Fruit fly (Drosophila melanogaster) whole organism, embryonic: ENCODE results near the gene CG32642.
A peak's percentile ranks its signal among the peaks of the same experiment; 100 is the strongest.

Experiments used
- B-H2 ChIP-seq: fragments of 200-800 bp; sonication (Bioruptor generic); optimal IDR thresholded peaks from 2 replicates; lab custom pipeline; 2018; ENCODE audit warnings: missing biosample characterization, mild to moderate bottlenecking, missing genetic modification characterization
- CG10209 ChIP-seq: fragments of 200-800 bp; sonication (Bioruptor generic); optimal IDR thresholded peaks from 3 replicates; lab custom pipeline; 2017; ENCODE audit warnings: missing biosample characterization, mild to moderate bottlenecking, missing genetic modification characterization, missing genetic modification reagents
- CG10565 ChIP-seq: fragments of 200-800 bp; sonication (Bioruptor generic); optimal IDR thresholded peaks from 3 replicates; lab custom pipeline; 2016; ENCODE audit warnings: missing biosample characterization, mild to moderate bottlenecking, missing genetic modification characterization
- CG11696 ChIP-seq: fragments of 200-800 bp; sonication (Bioruptor generic); IDR thresholded peaks from 2 replicates; pipeline ENCODE4 v1.3.6; 2022; ENCODE audit warnings: missing biosample characterization, missing genetic modification characterization
- CG14014 ChIP-seq: fragments of 200-800 bp; sonication (Bioruptor generic); IDR thresholded peaks from 2 replicates; pipeline ENCODE4 v1.3.6; 2022; ENCODE audit warnings: missing biosample characterization, missing genetic modification characterization
- CG14050 ChIP-seq: fragments of 200-800 bp; sonication (Bioruptor generic); IDR thresholded peaks from 3 replicates; pipeline ENCODE4 v1.3.6; 2022; ENCODE audit warnings: missing biosample characterization, missing genetic modification characterization
- CG14710 ChIP-seq: fragments of 200-800 bp; sonication (Bioruptor generic); optimal IDR thresholded peaks from 3 replicates; lab custom pipeline; 2019; ENCODE audit warnings: missing biosample characterization, mild to moderate bottlenecking, missing genetic modification characterization, moderate library complexity
- CG16863 ChIP-seq: fragments of 200-800 bp; sonication (Bioruptor generic); optimal IDR thresholded peaks from 3 replicates; lab custom pipeline; 2016; ENCODE audit warnings: missing biosample characterization, missing genetic modification characterization
- CG17361 ChIP-seq: fragments of 200-800 bp; sonication (Bioruptor generic); IDR thresholded peaks from 3 replicates; pipeline ENCODE4 v1.3.6; 2022; ENCODE audit warnings: missing biosample characterization, missing genetic modification characterization
- CG18262 ChIP-seq: fragments of 200-800 bp; optimal IDR thresholded peaks from 3 replicates; lab custom pipeline; 2019; ENCODE audit warnings: missing biosample characterization, mild to moderate bottlenecking, missing genetic modification characterization, moderate library complexity
- CG2116 ChIP-seq: fragments of 200-800 bp; sonication (Bioruptor generic); optimal IDR thresholded peaks from 3 replicates; lab custom pipeline; 2018; ENCODE audit warnings: missing biosample characterization, mild to moderate bottlenecking, missing genetic modification characterization
- CG3407 ChIP-seq: fragments of 200-800 bp; sonication (Bioruptor generic); optimal IDR thresholded peaks from 2 replicates; lab custom pipeline; 2018; ENCODE audit warnings: missing biosample characterization, mild to moderate bottlenecking, missing genetic modification characterization
- CG34422 ChIP-seq: fragments of 200-800 bp; sonication (Bioruptor generic); IDR thresholded peaks from 3 replicates; pipeline ENCODE4 v1.3.6; 2022; ENCODE audit warnings: missing biosample characterization, missing genetic modification characterization
- CG3847 ChIP-seq: fragments of 200-800 bp; sonication (Bioruptor generic); IDR thresholded peaks from 2 replicates; pipeline ENCODE4 v1.3.6; 2022; ENCODE audit warnings: missing biosample characterization, missing genetic modification characterization
- CG4360 ChIP-seq: fragments of 200-800 bp; sonication (Bioruptor generic); IDR thresholded peaks from 2 replicates; pipeline ENCODE4 v1.3.6; 2022; ENCODE audit warnings: missing biosample characterization, missing genetic modification characterization
- CG43689 ChIP-seq: fragments of 200-800 bp; sonication (Bioruptor generic); IDR thresholded peaks from 2 replicates; pipeline ENCODE4 v1.3.6; 2022; ENCODE audit warnings: missing biosample characterization, missing genetic modification characterization
- CG4404 ChIP-seq: fragments of 200-800 bp; sonication (Bioruptor generic); IDR thresholded peaks from 2 replicates; pipeline ENCODE4 v1.3.6; 2022; ENCODE audit warnings: missing biosample characterization, missing genetic modification characterization
- CG5180 ChIP-seq: fragments of 200-800 bp; sonication (Bioruptor generic); optimal IDR thresholded peaks from 3 replicates; lab custom pipeline; 2017; ENCODE audit warnings: missing biosample characterization, missing genetic modification characterization, mild to moderate bottlenecking, moderate library complexity, missing genetic modification reagents
- CG6654 ChIP-seq: fragments of 200-800 bp; sonication (Bioruptor generic); optimal IDR thresholded peaks from 2 replicates; lab custom pipeline; 2017; ENCODE audit warnings: missing biosample characterization, mild to moderate bottlenecking, missing genetic modification characterization
- CG6683 ChIP-seq: fragments of 200-800 bp; sonication (Bioruptor generic); optimal IDR thresholded peaks from 2 replicates; lab custom pipeline; 2017; ENCODE audit warnings: missing biosample characterization, mild to moderate bottlenecking, missing genetic modification characterization, missing genetic modification reagents
- CG7839 ChIP-seq: fragments of 200-800 bp; sonication (Bioruptor generic); optimal IDR thresholded peaks from 3 replicates; lab custom pipeline; 2018; ENCODE audit warnings: missing biosample characterization, mild to moderate bottlenecking, missing genetic modification characterization, moderate library complexity
- CG8290 ChIP-seq, 3 experiments: fragments of 200-800 bp; sonication (Bioruptor generic); optimal IDR thresholded peaks; 2 replicates each; lab custom pipeline; 2016 to 2019; ENCODE audit warnings: missing biosample characterization in 3 of 3, missing genetic modification characterization in 3 of 3, mild to moderate bottlenecking in 2 of 3, moderate library complexity in 1 of 3
- CG8478 ChIP-seq: fragments of >200 bp; optimal IDR thresholded peaks from 2 replicates; lab custom pipeline; 2018
- CG9215 ChIP-seq: fragments of 200-800 bp; sonication (Bioruptor generic); IDR thresholded peaks from 2 replicates; pipeline ENCODE4 v1.3.6; 2022; ENCODE audit warnings: missing biosample characterization, missing genetic modification characterization
- CoRest ChIP-seq: fragments of 200-800 bp; sonication (Bioruptor generic); optimal IDR thresholded peaks from 3 replicates; lab custom pipeline; 2018; ENCODE audit warnings: missing biosample characterization, mild to moderate bottlenecking, missing genetic modification characterization, moderate library complexity
- Dip2 ChIP-seq: fragments of 200-800 bp; sonication (Bioruptor generic); IDR thresholded peaks from 2 replicates; pipeline ENCODE4 v1.3.6; 2022; ENCODE audit warnings: missing biosample characterization, missing genetic modification characterization
- E2f1 ChIP-seq: fragments of 200-800 bp; sonication (Bioruptor generic); IDR thresholded peaks from 2 replicates; pipeline ENCODE4 v1.3.6; 2022; ENCODE audit warnings: missing biosample characterization, missing genetic modification characterization
- Fer1 ChIP-seq: fragments of 200-800 bp; sonication (Bioruptor generic); optimal IDR thresholded peaks from 2 replicates; lab custom pipeline; 2017; ENCODE audit warnings: missing biosample characterization, mild to moderate bottlenecking, missing genetic modification characterization
- YL-1 ChIP-seq: fragments of 200-800 bp; sonication (Bioruptor generic); optimal IDR thresholded peaks from 3 replicates; lab custom pipeline; 2017; ENCODE audit warnings: missing biosample characterization, mild to moderate bottlenecking, missing genetic modification characterization
- az2 ChIP-seq: fragments of 200-800 bp; sonication (Bioruptor generic); optimal IDR thresholded peaks from 3 replicates; lab custom pipeline; 2016; ENCODE audit warnings: missing biosample characterization, missing genetic modification characterization
- bbx ChIP-seq: fragments of 200-800 bp; sonication (Bioruptor generic); IDR thresholded peaks from 2 replicates; pipeline ENCODE4 v1.3.6; 2022; ENCODE audit warnings: missing biosample characterization, missing genetic modification characterization; ENCODE audit not compliant: partially characterized antibody
- caup ChIP-seq: fragments of 200-800 bp; sonication (Bioruptor generic); optimal IDR thresholded peaks from 3 replicates; lab custom pipeline; 2017; ENCODE audit warnings: missing biosample characterization, mild to moderate bottlenecking, missing genetic modification characterization, moderate library complexity; ENCODE audit not compliant: severe bottlenecking
- dmrt11E ChIP-seq: fragments of 200-800 bp; sonication (Bioruptor generic); optimal IDR thresholded peaks from 3 replicates; lab custom pipeline; 2018; ENCODE audit warnings: missing biosample characterization, mild to moderate bottlenecking, missing genetic modification characterization, moderate library complexity
- dmrt99B ChIP-seq: fragments of 200-800 bp; sonication (Bioruptor generic); optimal IDR thresholded peaks from 2 replicates; lab custom pipeline; 2018; ENCODE audit warnings: missing biosample characterization, mild to moderate bottlenecking, missing genetic modification characterization, moderate library complexity
- esg ChIP-seq: fragments of 200-800 bp; sonication (Bioruptor generic); conservative IDR thresholded peaks from 2 replicates; pipeline ENCODE4 v1.3.6; 2022; ENCODE audit warnings: missing biosample characterization, missing genetic modification characterization
- fd96Cb ChIP-seq: fragments of 200-800 bp; sonication (Bioruptor generic); optimal IDR thresholded peaks from 2 replicates; lab custom pipeline; 2018; ENCODE audit warnings: missing biosample characterization, mild to moderate bottlenecking, missing genetic modification characterization, moderate library complexity
- gcm2 ChIP-seq: fragments of 200-800 bp; sonication (Bioruptor generic); optimal IDR thresholded peaks from 2 replicates; lab custom pipeline; 2016; ENCODE audit warnings: missing biosample characterization, missing genetic modification characterization
- grau ChIP-seq: fragments of 200-800 bp; optimal IDR thresholded peaks from 3 replicates; lab custom pipeline; 2019; ENCODE audit warnings: missing biosample characterization, mild to moderate bottlenecking, missing genetic modification characterization, moderate library complexity
- klu ChIP-seq: fragments of 200-800 bp; sonication (Bioruptor generic); IDR thresholded peaks from 2 replicates; pipeline ENCODE4 v1.3.6; 2022; ENCODE audit warnings: missing biosample characterization, missing genetic modification characterization
- prd ChIP-seq, 3 experiments: fragments of >200 bp in 2 of 3; fragments of 200-800 bp in 1 of 3; sonication (Bioruptor generic) in 1 of 3; optimal IDR thresholded peaks in 2 of 3; IDR thresholded peaks in 1 of 3; 2 replicates in 2 of 3; 3 replicates in 1 of 3; pipeline versions ENCODE4 v1.3.6 to Lab custom; 2017 to 2022; ENCODE audit warnings: missing biosample characterization in 1 of 3, missing genetic modification characterization in 1 of 3
- ro ChIP-seq: fragments of 200-800 bp; sonication (Bioruptor generic); IDR thresholded peaks from 2 replicates; pipeline ENCODE4 v1.3.6; 2022; ENCODE audit warnings: missing biosample characterization, missing genetic modification characterization
- sens-2 ChIP-seq: fragments of 200-800 bp; sonication (Bioruptor generic); IDR thresholded peaks from 2 replicates; pipeline ENCODE4 v1.3.6; 2022; ENCODE audit warnings: missing biosample characterization, missing genetic modification characterization
- sim ChIP-seq: fragments of 200-800 bp; sonication (Bioruptor generic); IDR thresholded peaks from 2 replicates; pipeline ENCODE4 v1.3.6; 2022; ENCODE audit warnings: missing biosample characterization, missing genetic modification characterization
- sisA ChIP-seq: fragments of 200-800 bp; sonication (Bioruptor generic); IDR thresholded peaks from 2 replicates; pipeline ENCODE4 v1.3.6; 2022; ENCODE audit warnings: missing biosample characterization, missing genetic modification characterization
- tup ChIP-seq: fragments of 200-800 bp; sonication (Bioruptor generic); optimal IDR thresholded peaks from 2 replicates; lab custom pipeline; 2016; ENCODE audit warnings: missing biosample characterization, mild to moderate bottlenecking, missing genetic modification characterization, moderate library complexity
- twi ChIP-seq: fragments of 200-800 bp; optimal IDR thresholded peaks from 2 replicates; lab custom pipeline; 2019; ENCODE audit warnings: missing biosample characterization, mild to moderate bottlenecking, missing genetic modification characterization, moderate library complexity
- tx ChIP-seq: fragments of 200-800 bp; sonication (Bioruptor generic); optimal IDR thresholded peaks from 2 replicates; lab custom pipeline; 2016; ENCODE audit warnings: missing biosample characterization, missing genetic modification characterization
- z ChIP-seq: fragments of 200-800 bp; sonication (Bioruptor generic); IDR thresholded peaks from 3 replicates; pipeline ENCODE4 v1.3.6; 2022; ENCODE audit warnings: missing biosample characterization, missing genetic modification characterization
- zen2 ChIP-seq: fragments of 200-800 bp; sonication (Bioruptor generic); IDR thresholded peaks from 3 replicates; pipeline ENCODE4 v1.3.6; 2022; ENCODE audit warnings: missing biosample characterization, missing genetic modification characterization; ENCODE audit not compliant: partially characterized antibody
- zf30C ChIP-seq: fragments of 200-800 bp; sonication (Bioruptor generic); optimal IDR thresholded peaks from 3 replicates; lab custom pipeline; 2018; ENCODE audit warnings: missing biosample characterization, mild to moderate bottlenecking, missing genetic modification characterization
- zfh2 ChIP-seq: fragments of 200-800 bp; sonication (Bioruptor generic); optimal IDR thresholded peaks from 2 replicates; lab custom pipeline; 2016; ENCODE audit warnings: missing biosample characterization, missing genetic modification characterization

Gene CG32642

dm6 chrX:12939951-12940350, 19.1 kb upstream of the CG32642 start (continued):
- TF ChIP-seq sisA (no peak), CG8290 (GFP tag; optimal IDR thresholded peaks at IDR 0.05; lab: Kevin White, UChicago) (no peak), CG8290 (tag; optimal IDR thresholded peaks at IDR 0.05; lab: Kevin White, UChicago) (no peak), CG8478 (no peak), CG14710 (tag; lab: Kevin White, UChicago) (peak; percentile 30), CG14050 (GFP tag; lab: Robert Waterston, UW) (no peak), klu (GFP tag; lab: Robert Waterston, UW) (no peak), CG6654 (GFP tag; lab: Kevin White, UChicago) (no peak), fd96Cb (tag; lab: Kevin White, UChicago) (no peak), CG3847 (GFP tag; lab: Robert Waterston, UW) (no peak), dmrt99B (tag; lab: Kevin White, UChicago) (no peak), E2f1 (0 out of 2 replicates have a peak, but pooled peaks have one; percentile 9), ro (GFP tag; lab: Robert Waterston, UW) (no peak), tx (GFP tag; lab: Kevin White, UChicago) (no peak), zfh2 (GFP tag; lab: Kevin White, UChicago) (no peak), CG9215 (no peak), sens-2 (GFP tag; lab: Robert Waterston, UW) (no peak), CG10209 (GFP tag; lab: Kevin White, UChicago) (no peak), B-H2 (no peak), CG17361 (GFP tag; lab: Robert Waterston, UW) (0 out of 3 replicates have a peak, but pooled peaks have one; percentile 20), CoRest (tag; lab: Kevin White, UChicago) (no peak), esg (GFP tag; lab: Robert Waterston, UW) (no peak), YL-1 (GFP tag; lab: Kevin White, UChicago) (no peak), CG34422 (no peak), gcm2 (no peak), CG4404 (no peak; the same call in 1 of the 2 replicates), CG3407 (GFP tag; lab: Kevin White, UChicago) (no peak), prd (optimal IDR thresholded peaks at IDR 0.05; lab: Kevin White, UChicago) (no peak), prd (GFP tag; IDR thresholded peaks at IDR 0.05; lab: Robert Waterston, UW) (peak; percentile 86), zen2 (no peak), z (GFP tag; lab: Robert Waterston, UW) (no peak), caup (GFP tag; lab: Kevin White, UChicago) (no peak), CG14014 (no peak), az2 (GFP tag; lab: Kevin White, UChicago) (no peak), CG43689 (no peak), CG18262 (tag; lab: Kevin White, UChicago) (peak; percentile 39), CG4360 (GFP tag; lab: Robert Waterston, UW) (no peak), grau (no peak), CG5180 (GFP tag; lab: Kevin White, UChicago) (no peak), CG6683 (GFP tag; lab: Kevin White, UChicago) (no peak), sim (GFP tag; lab: Robert Waterston, UW) (no peak), twi (tag; lab: Kevin White, UChicago) (no peak), CG16863 (no peak), Dip2 (GFP tag; lab: Robert Waterston, UW) (no peak), CG2116 (no peak), zf30C (GFP tag; lab: Kevin White, UChicago) (peak; percentile 61), CG10565 (GFP tag; lab: Kevin White, UChicago) (no peak), tup (no peak), dmrt11E (peak; percentile 62), CG7839 (tag; lab: Kevin White, UChicago) (peak; percentile 16), Fer1 (no peak), bbx (GFP tag; lab: Robert Waterston, UW) (no peak), CG11696 (GFP tag; lab: Robert Waterston, UW) (no peak)
